Fruit fly (Drosophila melanogaster) whole organism, embryonic: ENCODE data around the gene mRRF1.

Source experiments
- CG14710 ChIP-seq: fragments of 200-800 bp; sonication (Bioruptor generic); optimal IDR thresholded peaks from 3 replicates; lab custom pipeline; 2019; ENCODE audit warnings: missing biosample characterization, mild to moderate bottlenecking, missing genetic modification characterization, moderate library complexity
- CG9876 ChIP-seq: fragments of 200-800 bp; sonication (Bioruptor generic); optimal IDR thresholded peaks from 2 replicates; lab custom pipeline; 2016; ENCODE audit warnings: missing biosample characterization, missing genetic modification characterization
- H2.0 ChIP-seq: fragments of 200-800 bp; sonication (Bioruptor generic); IDR thresholded peaks from 2 replicates; pipeline ENCODE4 v1.3.6; 2022; ENCODE audit warnings: missing biosample characterization, missing genetic modification characterization
- Vsx1 ChIP-seq: fragments of 200-800 bp; sonication (Bioruptor generic); optimal IDR thresholded peaks from 2 replicates; lab custom pipeline; 2017; ENCODE audit warnings: missing biosample characterization, mild to moderate bottlenecking, missing genetic modification characterization, missing genetic modification reagents
- crol ChIP-seq: fragments of 200-800 bp; sonication (Bioruptor generic); IDR thresholded peaks from 2 replicates; pipeline ENCODE4 v1.3.6; 2022; ENCODE audit warnings: missing biosample characterization, missing genetic modification characterization
- usp ChIP-seq: fragments of >200 bp; optimal IDR thresholded peaks from 2 replicates; lab custom pipeline; 2017; ENCODE audit warnings: missing biosample characterization, missing genetic modification characterization

dm6 chr3L:9340232-9340631, 23.9 kb upstream of the mRRF1 start:
- TF ChIP-seq crol (GFP tag; lab: Robert Waterston, UW): no peak
- TF ChIP-seq CG14710 (tag; lab: Kevin White, UChicago): no peak
- TF ChIP-seq H2.0 (GFP tag; lab: Robert Waterston, UW): no peak
- TF ChIP-seq CG9876: no peak
- no peak for TF ChIP-seq usp (GFP tag; lab: Kevin White, UChicago)
- peak; percentile 6 for TF ChIP-seq Vsx1
